Fruit fly (Drosophila melanogaster): ENCODE measurements around the gene CG32500.
"Not testable (repeated sequence)": the region's sequence is repeated elsewhere in the genome, so short reads cannot be mapped to it uniquely, and the experiment has no call there.

Gene CG32500

DNA sequence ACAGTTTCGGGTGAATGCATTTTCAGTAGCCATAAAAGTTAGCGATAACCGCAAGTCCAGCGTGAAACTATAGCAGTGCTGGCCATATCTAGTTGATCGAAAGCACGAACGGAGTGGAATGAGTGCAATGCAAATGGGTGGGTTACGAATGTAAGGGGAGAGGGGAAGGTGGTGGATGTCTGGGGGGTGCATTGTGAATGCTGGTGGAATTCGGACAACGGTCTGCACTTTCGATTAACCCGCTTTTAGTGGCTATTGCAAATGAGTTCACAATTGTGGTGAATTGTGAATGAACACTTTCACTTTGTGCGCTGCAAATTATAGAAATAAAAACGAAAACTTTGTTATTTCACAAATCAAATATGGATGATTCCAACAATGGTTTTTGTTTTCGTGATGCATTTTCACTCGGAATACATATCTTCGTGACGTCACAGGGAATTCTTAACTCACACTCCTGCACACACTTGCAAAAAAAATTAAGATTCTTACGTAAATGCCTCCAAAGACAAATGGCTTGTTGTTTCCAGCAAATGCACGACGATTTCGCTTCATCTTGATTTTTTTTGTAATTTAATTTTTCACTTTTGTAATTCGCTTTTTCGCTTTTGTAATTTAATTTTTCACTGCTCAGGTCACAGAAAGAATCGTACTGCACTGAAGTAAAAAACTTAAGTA is 6.1 kb upstream of the CG32500 start, which contains the start of gene DIP1 (continued):
- TF ChIP-seq spab (GFP tag; optimal IDR thresholded peaks at IDR 0.05), result peak; percentile 40
- TF ChIP-seq Blimp-1 (GFP tag; optimal IDR thresholded peaks at IDR 0.05), result peak; percentile 47
- TF ChIP-seq Lpt (GFP tag; optimal IDR thresholded peaks at IDR 0.05), result peak; percentile 42
- TF ChIP-seq Ets96B (tag; optimal IDR thresholded peaks at IDR 0.05), result peak; percentile 61
- TF ChIP-seq CG10631 (GFP tag; optimal IDR thresholded peaks at IDR 0.05), result peak; percentile 55
- peak; percentile 30 for TF ChIP-seq CG6808 (GFP tag; optimal IDR thresholded peaks at IDR 0.05)
- TF ChIP-seq Eip78C (GFP tag), result peak; percentile 94
- TF ChIP-seq salr (GFP tag; optimal IDR thresholded peaks at IDR 0.05), result peak in 1 of 2 experiments; percentile 46
- peak; percentile 73 for TF ChIP-seq Eip75B (GFP tag; optimal IDR thresholded peaks at IDR 0.05)
- TF ChIP-seq CG6792 (GFP tag; optimal IDR thresholded peaks at IDR 0.05), result peak; percentile 51
- peak; percentile 54 for TF ChIP-seq cyc (GFP tag; optimal IDR thresholded peaks at IDR 0.05)
- TF ChIP-seq CG3032 (tag; optimal IDR thresholded peaks at IDR 0.05), result peak; percentile 7
- TF ChIP-seq Sox14 (GFP tag; optimal IDR thresholded peaks at IDR 0.05), result peak; percentile 78
- peak; percentile 33; the same call in 1 of the 3 replicates for TF ChIP-seq eg (GFP tag; IDR thresholded peaks at IDR 0.05)
- TF ChIP-seq CG11902 (GFP tag; optimal IDR thresholded peaks at IDR 0.05), result no peak
- peak; percentile 59; the same call in 1 of the 2 replicates for TF ChIP-seq CG15336 (GFP tag; IDR thresholded peaks at IDR 0.05)
- TF ChIP-seq ss (GFP tag; optimal IDR thresholded peaks at IDR 0.05), result peak; percentile 43 to 51
- TF ChIP-seq pdm3 (GFP tag; optimal IDR thresholded peaks at IDR 0.05), result peak; percentile 84
- TF ChIP-seq fd59A (GFP tag; optimal IDR thresholded peaks at IDR 0.05), result no peak
- peak; percentile 46 for TF ChIP-seq CG34406 (GFP tag; optimal IDR thresholded peaks at IDR 0.05)
- TF ChIP-seq CG32006 (GFP tag; optimal IDR thresholded peaks at IDR 0.05), result peak; percentile 59
- no peak for TF ChIP-seq fkh (GFP tag; optimal IDR thresholded peaks at IDR 0.05)
- TF ChIP-seq vri (GFP tag; optimal IDR thresholded peaks at IDR 0.05), result peak; percentile 78
- TF ChIP-seq Met (GFP tag; optimal IDR thresholded peaks at IDR 0.05), result peak; percentile 72
- peak; percentile 27 for TF ChIP-seq Ets21C (GFP tag; optimal IDR thresholded peaks at IDR 0.05)
- TF ChIP-seq CG8319 (GFP tag; optimal IDR thresholded peaks at IDR 0.05), result peak; percentile 3
- TF ChIP-seq CG4318 (GFP tag; optimal IDR thresholded peaks at IDR 0.05), result no peak
- peak; percentile 44 for TF ChIP-seq dsx (GFP tag; optimal IDR thresholded peaks at IDR 0.05; ENCODE audit: poor library complexity, severe bottlenecking)
- TF ChIP-seq CG8632 (GFP tag; optimal IDR thresholded peaks at IDR 0.05), result peak; percentile 51
- peak; percentile 5 for TF ChIP-seq CG9139 (GFP tag; optimal IDR thresholded peaks at IDR 0.05)
- TF ChIP-seq Hr4 (GFP tag; optimal IDR thresholded peaks at IDR 0.05), result peak; percentile 33
- TF ChIP-seq Hr39 (GFP tag; optimal IDR thresholded peaks at IDR 0.05), result peak; percentile 62

DNA sequence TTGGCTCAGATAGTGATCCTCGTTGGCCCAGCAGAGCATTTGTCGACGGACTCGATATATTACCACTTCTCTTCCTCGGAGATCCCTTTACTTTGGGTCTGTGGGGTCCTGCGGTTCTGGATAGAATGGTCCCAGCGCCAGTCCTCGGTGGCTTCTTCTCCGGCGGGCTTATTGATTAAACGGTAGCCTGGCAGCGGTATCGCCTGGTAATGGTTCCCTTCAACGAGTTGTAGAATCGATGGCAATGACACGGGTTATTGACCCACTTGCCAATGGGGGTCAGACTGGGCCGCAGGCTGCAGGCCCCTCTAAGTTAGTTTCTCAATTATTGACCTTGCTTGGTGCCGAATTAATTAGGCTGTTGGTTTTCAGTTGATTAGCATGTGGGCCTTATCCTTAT is 2.5 kb downstream of the CG32500 start, which contains the start of gene CG32819:
CG32819 (minus strand) TSS at position 101 of the 400 bp plus-strand sequence.
- not testable (repeated sequence) for TF ChIP-seq CG10669 (GFP tag; optimal IDR thresholded peaks at IDR 0.05); CG3919 (GFP tag; optimal IDR thresholded peaks at IDR 0.05); Gug (GFP tag; IDR thresholded peaks at IDR 0.05)

DNA sequence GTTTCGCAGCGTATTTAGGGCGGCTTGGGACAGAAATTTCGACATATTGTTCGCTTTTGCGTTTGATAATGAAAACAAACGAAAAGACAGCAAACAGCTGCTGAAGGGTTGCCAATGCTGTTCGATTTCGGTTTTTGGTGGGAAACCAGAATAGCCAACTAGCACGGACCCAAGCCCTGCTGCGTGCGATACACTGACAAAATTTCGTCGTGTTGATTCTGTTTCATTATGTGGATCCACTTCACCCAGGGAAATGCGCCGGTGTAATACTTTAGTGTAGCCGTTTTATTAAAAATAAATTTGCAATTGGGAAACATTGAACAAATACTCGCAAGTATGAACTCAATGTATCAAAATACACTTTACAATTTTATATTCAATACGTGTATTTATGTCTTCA is 6.0 kb downstream of the CG32500 start, which contains the start of gene CG32857:
CG32857 (minus strand) TSS at position 101 of the 400 bp plus-strand sequence.
- TF ChIP-seq Lpt, CG34406, CG10631 (GFP tag; optimal IDR thresholded peaks at IDR 0.05): not testable (repeated sequence)

DNA sequence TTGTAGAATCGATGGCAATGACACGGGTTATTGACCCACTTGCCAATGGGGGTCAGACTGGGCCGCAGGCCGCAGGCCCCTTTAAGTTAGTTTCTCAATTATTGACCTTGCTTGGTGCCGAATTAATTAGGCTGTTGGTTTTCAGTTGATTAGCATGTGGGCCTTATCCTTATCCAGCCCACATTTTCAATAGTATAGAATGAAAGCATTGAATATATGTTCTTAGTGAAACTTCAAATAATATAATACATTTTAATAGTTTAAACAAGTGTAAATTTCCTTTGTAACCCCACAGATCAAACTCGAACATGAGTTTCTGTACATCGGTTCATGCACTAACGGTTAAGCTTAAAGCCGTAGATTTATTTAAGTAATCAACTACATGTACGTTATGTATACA is 8.4 kb downstream of the CG32500 start, which contains the start of gene CG32820:
CG32820 (minus strand) TSS at position 101 of the 400 bp plus-strand sequence.
- TF ChIP-seq topi, spab, CG10631 (GFP tag; optimal IDR thresholded peaks at IDR 0.05): not testable (repeated sequence)
